Worm (Caenorhabditis elegans): ENCODE data around the gene C45B2.3.
A peak's percentile ranks its signal among the peaks of the same experiment; 100 is the strongest.

C45B2.3 gene

ce11 chrX:6066618-6067017, 16.1 kb upstream of the C45B2.3 start:
- no peak for TF ChIP-seq nhr-129 (tag; optimal IDR thresholded peaks at IDR 0.05)
- peak; percentile 38 for TF ChIP-seq nhr-21 (tag; optimal IDR thresholded peaks at IDR 0.05)

ce11 chrX:6075209-6075608, 7.6 kb upstream of the C45B2.3 start, which contains the start of gene lgc-58:
Gene lgc-58, plus strand, starts transcription at chrX:6075509.
- TF ChIP-seq mbf-1 (tag; optimal IDR thresholded peaks at IDR 0.05), result no peak
- no peak for TF ChIP-seq ama-1 (optimal IDR thresholded peaks at IDR 0.05)
- no peak for TF ChIP-seq nhr-10 (tag; optimal IDR thresholded peaks at IDR 0.05)
- TF ChIP-seq ceh-82 (tag; optimal IDR thresholded peaks at IDR 0.05), result no peak
- no peak for TF ChIP-seq lin-13 (GFP tag; optimal IDR thresholded peaks at IDR 0.05)
- no peak for TF ChIP-seq nhr-23 (tag; optimal IDR thresholded peaks at IDR 0.05)
- no peak for TF ChIP-seq nhr-12 (tag; optimal IDR thresholded peaks at IDR 0.05)
- no peak for TF ChIP-seq elt-3 (tag; optimal IDR thresholded peaks at IDR 0.05)
- TF ChIP-seq Y55F3AM.14 (GFP tag; optimal IDR thresholded peaks at IDR 0.05), result no peak
- TF ChIP-seq crh-2 (tag; optimal IDR thresholded peaks at IDR 0.05), result no peak
- no peak for TF ChIP-seq zag-1 (tag; optimal IDR thresholded peaks at IDR 0.05)
- TF ChIP-seq skn-1 (tag; optimal IDR thresholded peaks at IDR 0.05), result no peak
- TF ChIP-seq gmeb-1 (tag; optimal IDR thresholded peaks at IDR 0.05), result no peak
- no peak for TF ChIP-seq ZK546.5 (tag; optimal IDR thresholded peaks at IDR 0.05)

- TF ChIP-seq fos-1 (tag; optimal IDR thresholded peaks at IDR 0.05), result peak; percentile 52
- no peak for TF ChIP-seq ZK546.5 (tag; optimal IDR thresholded peaks at IDR 0.05)
- TF ChIP-seq sem-4 (tag; optimal IDR thresholded peaks at IDR 0.05), result no peak
- no peak for TF ChIP-seq lsy-2 (tag; optimal IDR thresholded peaks at IDR 0.05)
- TF ChIP-seq unc-55 (GFP tag; optimal IDR thresholded peaks at IDR 0.05), result no peak
- no peak for TF ChIP-seq nhr-23 (tag; optimal IDR thresholded peaks at IDR 0.05)
- no peak for TF ChIP-seq ztf-1 (GFP tag; conservative IDR thresholded peaks at IDR 0.05)
- TF ChIP-seq nhr-12 (tag; optimal IDR thresholded peaks at IDR 0.05), result no peak
- no peak for TF ChIP-seq sma-3 (GFP tag; optimal IDR thresholded peaks at IDR 0.05)
- peak; percentile 4 for TF ChIP-seq nhr-25 (tag; optimal IDR thresholded peaks at IDR 0.05)
- peak; percentile 52 for TF ChIP-seq sma-9 (GFP tag; optimal IDR thresholded peaks at IDR 0.05)
- no peak for TF ChIP-seq sma-9 (tag; optimal IDR thresholded peaks at IDR 0.05)
Measured at ce11 chrX:6081793-6082192, 967 bp upstream of the C45B2.3 start.

DNA sequence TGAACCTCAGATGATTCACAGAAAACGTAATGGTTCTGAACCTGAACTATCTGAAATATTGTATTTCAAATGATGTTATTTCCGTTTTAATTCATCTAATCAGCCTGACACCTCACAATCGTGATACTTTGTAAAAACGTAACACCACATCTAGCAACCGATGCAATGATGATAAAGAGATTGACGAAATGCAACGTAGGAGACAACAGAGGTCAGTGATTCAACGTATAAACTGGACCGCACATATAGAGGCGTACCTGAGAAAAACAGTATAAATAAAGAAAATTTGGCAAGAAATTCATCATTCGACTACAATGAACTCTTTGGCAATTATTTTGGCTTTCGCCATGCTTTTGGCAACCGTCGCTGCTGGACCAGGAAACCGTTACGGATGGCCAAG, 1.7 kb downstream of the C45B2.3 start, which contains the start of gene C45B2.2:
Gene C45B2.2 (plus strand): TSS at position 301 of the 400 bp plus-strand sequence.
- TF ChIP-seq mbf-1 (tag; optimal IDR thresholded peaks at IDR 0.05), result no peak
- TF ChIP-seq blmp-1 (tag; optimal IDR thresholded peaks at IDR 0.05; ENCODE audit: insufficient read depth), result no peak
- no peak for TF ChIP-seq nhr-25 (tag; optimal IDR thresholded peaks at IDR 0.05)
- no peak for TF ChIP-seq sma-9 (GFP tag; optimal IDR thresholded peaks at IDR 0.05)
- no peak for TF ChIP-seq sma-9 (tag; optimal IDR thresholded peaks at IDR 0.05)
- no peak for TF ChIP-seq mdl-1 (tag; optimal IDR thresholded peaks at IDR 0.05)
- TF ChIP-seq unc-55 (GFP tag; optimal IDR thresholded peaks at IDR 0.05), result no peak
- no peak for TF ChIP-seq ceh-16 (tag; optimal IDR thresholded peaks at IDR 0.05)
- TF ChIP-seq elt-1 (tag; optimal IDR thresholded peaks at IDR 0.05), result no peak
- TF ChIP-seq nhr-129 (tag; optimal IDR thresholded peaks at IDR 0.05), result no peak
- no peak for TF ChIP-seq unc-39 (tag; optimal IDR thresholded peaks at IDR 0.05)
- TF ChIP-seq lin-11 (tag; optimal IDR thresholded peaks at IDR 0.05), result no peak
- no peak for TF ChIP-seq dmd-4 (tag; optimal IDR thresholded peaks at IDR 0.05)
- no peak for TF ChIP-seq nhr-12 (tag; optimal IDR thresholded peaks at IDR 0.05)
- TF ChIP-seq nhr-21 (tag; optimal IDR thresholded peaks at IDR 0.05), result no peak
- no peak for TF ChIP-seq ztf-11 (tag; optimal IDR thresholded peaks at IDR 0.05)
- no peak for TF ChIP-seq zag-1 (tag; optimal IDR thresholded peaks at IDR 0.05)
- no peak for TF ChIP-seq ceh-82 (tag; optimal IDR thresholded peaks at IDR 0.05)
- no peak for TF ChIP-seq fos-1 (tag; optimal IDR thresholded peaks at IDR 0.05)
- TF ChIP-seq nhr-23 (tag; optimal IDR thresholded peaks at IDR 0.05), result no peak

ce11 chrX:6085824-6086223, 3.1 kb downstream of the C45B2.3 start, which contains the start of gene C45B2.1:
Gene C45B2.1, plus strand, starts transcription at chrX:6086124.
- no peak for TF ChIP-seq dmd-4 (tag; optimal IDR thresholded peaks at IDR 0.05)
- no peak for TF ChIP-seq peb-1 (tag; optimal IDR thresholded peaks at IDR 0.05)
- no peak for TF ChIP-seq sem-4 (tag; optimal IDR thresholded peaks at IDR 0.05)
- TF ChIP-seq ceh-16 (tag; optimal IDR thresholded peaks at IDR 0.05), result no peak
- no peak for TF ChIP-seq lin-13 (GFP tag; optimal IDR thresholded peaks at IDR 0.05)
- no peak for TF ChIP-seq nhr-12 (tag; optimal IDR thresholded peaks at IDR 0.05)
- TF ChIP-seq mdl-1 (tag; optimal IDR thresholded peaks at IDR 0.05), result no peak
- no peak for TF ChIP-seq aly-2 (tag; optimal IDR thresholded peaks at IDR 0.05)
- TF ChIP-seq nhr-10 (tag; optimal IDR thresholded peaks at IDR 0.05), result no peak
- TF ChIP-seq egl-27 (tag; optimal IDR thresholded peaks at IDR 0.05), result no peak

Measured in whole organism, L2 larva.